Worm (Caenorhabditis elegans) whole organism, L2 larva: Measurements from ENCODE around the gene F49C12.12.

Experiments
- R02D3.7 ChIP-seq: fragments of 150-350 bp; optimal IDR thresholded peaks from 2 replicates; lab custom pipeline; 2014; ENCODE audit warnings: missing biosample characterization, missing genetic modification characterization
- ZK546.5 ChIP-seq: sonication (generic microtip); optimal IDR thresholded peaks from 2 replicates; lab custom pipeline; 2017; ENCODE audit warnings: missing biosample characterization, missing genetic modification characterization
- aly-2 ChIP-seq: fragments of 150-350 bp; optimal IDR thresholded peaks from 2 replicates; lab custom pipeline; 2014; ENCODE audit warnings: missing biosample characterization, missing genetic modification characterization
- ama-1 ChIP-seq: fragments of 150-350 bp; optimal IDR thresholded peaks from 2 replicates; lab custom pipeline; 2018; ENCODE audit warnings: inconsistent platforms
- blmp-1 ChIP-seq: sonication (generic microtip); optimal IDR thresholded peaks from 2 replicates; lab custom pipeline; 2017; ENCODE audit warnings: missing genetic modification characterization, mild to moderate bottlenecking, missing compliant biosample characterization, antibody characterized with exemption, moderate library complexity; ENCODE audit not compliant: insufficient read depth
- ceh-82 ChIP-seq: fragments of 150-350 bp; optimal IDR thresholded peaks from 2 replicates; lab custom pipeline; 2014; ENCODE audit warnings: missing biosample characterization, missing genetic modification characterization
- crh-2 ChIP-seq: sonication (generic microtip); optimal IDR thresholded peaks from 2 replicates; lab custom pipeline; 2017; ENCODE audit warnings: missing biosample characterization, missing genetic modification characterization
- dmd-4 ChIP-seq: sonication (generic microtip); optimal IDR thresholded peaks from 2 replicates; lab custom pipeline; 2017; ENCODE audit warnings: missing biosample characterization, missing genetic modification characterization
- egl-27 ChIP-seq: sonication (generic microtip); optimal IDR thresholded peaks from 3 replicates; lab custom pipeline; 2017; ENCODE audit warnings: missing biosample characterization, missing genetic modification reagents, missing genetic modification characterization
- elt-1 ChIP-seq: fragments of 150-350 bp; optimal IDR thresholded peaks from 2 replicates; lab custom pipeline; 2014; ENCODE audit warnings: missing biosample characterization, missing genetic modification characterization
- fos-1 ChIP-seq: fragments of 150-350 bp; optimal IDR thresholded peaks from 2 replicates; lab custom pipeline; 2014; ENCODE audit warnings: missing biosample characterization, missing genetic modification characterization
- gmeb-1 ChIP-seq: fragments of 150-350 bp; optimal IDR thresholded peaks from 2 replicates; lab custom pipeline; 2014; ENCODE audit warnings: missing biosample characterization, missing genetic modification characterization
- lin-11 ChIP-seq: fragments of 150-350 bp; sonication (generic microtip); optimal IDR thresholded peaks from 2 replicates; lab custom pipeline; 2014; ENCODE audit warnings: missing biosample characterization, missing genetic modification characterization, inconsistent platforms, mixed read lengths
- lin-39 ChIP-seq: fragments of 150-350 bp; optimal IDR thresholded peaks from 2 replicates; lab custom pipeline; 2014; ENCODE audit warnings: missing biosample characterization, missing genetic modification reagents, missing genetic modification characterization
- mab-5 ChIP-seq: fragments of 150-350 bp; optimal IDR thresholded peaks from 2 replicates; lab custom pipeline; 2014; ENCODE audit warnings: missing biosample characterization, missing genetic modification characterization
- mdl-1 ChIP-seq, 2 experiments: fragments of 150-350 bp in 1 of 2; sonication (generic microtip) in 1 of 2; optimal IDR thresholded peaks; 2 replicates each; lab custom pipeline; 2017; ENCODE audit warnings: missing biosample characterization in 2 of 2, missing genetic modification characterization in 2 of 2
- nhr-10 ChIP-seq: sonication (generic microtip); optimal IDR thresholded peaks from 2 replicates; lab custom pipeline; 2017; ENCODE audit warnings: missing biosample characterization, missing genetic modification characterization
- nhr-11 ChIP-seq: fragments of 150-350 bp; optimal IDR thresholded peaks from 2 replicates; lab custom pipeline; 2014; ENCODE audit warnings: missing biosample characterization, missing genetic modification characterization
- nhr-12 ChIP-seq: fragments of 150-350 bp; optimal IDR thresholded peaks from 2 replicates; lab custom pipeline; 2014; ENCODE audit warnings: missing biosample characterization, missing genetic modification characterization
- nhr-21 ChIP-seq: fragments of 150-350 bp; optimal IDR thresholded peaks from 2 replicates; lab custom pipeline; 2014; ENCODE audit warnings: missing biosample characterization, missing genetic modification characterization
- nhr-23 ChIP-seq: fragments of 150-350 bp; optimal IDR thresholded peaks from 2 replicates; lab custom pipeline; 2014; ENCODE audit warnings: missing biosample characterization, missing genetic modification reagents, missing genetic modification characterization
- nhr-237 ChIP-seq: fragments of 150-350 bp; optimal IDR thresholded peaks from 2 replicates; lab custom pipeline; 2014; ENCODE audit warnings: missing biosample characterization, missing genetic modification characterization
- nhr-25 ChIP-seq: fragments of 150-350 bp; sonication (generic microtip); optimal IDR thresholded peaks from 3 replicates; lab custom pipeline; 2014; ENCODE audit warnings: missing biosample characterization, missing genetic modification characterization
- nhr-77 ChIP-seq: fragments of 150-350 bp; optimal IDR thresholded peaks from 2 replicates; lab custom pipeline; 2014; ENCODE audit warnings: missing biosample characterization, missing genetic modification characterization
- peb-1 ChIP-seq: fragments of 150-350 bp; optimal IDR thresholded peaks from 2 replicates; lab custom pipeline; 2014; ENCODE audit warnings: missing biosample characterization, missing genetic modification characterization
- sem-4 ChIP-seq: fragments of 150-350 bp; optimal IDR thresholded peaks from 2 replicates; lab custom pipeline; 2014; ENCODE audit warnings: missing biosample characterization, missing genetic modification reagents, missing genetic modification characterization
- skn-1 ChIP-seq: sonication (generic microtip); optimal IDR thresholded peaks from 2 replicates; lab custom pipeline; 2017; ENCODE audit warnings: missing biosample characterization, missing genetic modification characterization
- sma-9 ChIP-seq, 2 experiments: fragments of 150-350 bp in 1 of 2; sonication (generic microtip) in 1 of 2; optimal IDR thresholded peaks; 2 replicates each; lab custom pipeline; 2014 to 2016; ENCODE audit warnings: missing genetic modification characterization in 2 of 2, mild to moderate bottlenecking in 1 of 2, missing biosample characterization in 1 of 2, missing compliant biosample characterization in 1 of 2, missing genetic modification reagents in 1 of 2, moderate library complexity in 1 of 2
- snpc-4 ChIP-seq: fragments of 150-350 bp; optimal IDR thresholded peaks from 2 replicates; lab custom pipeline; 2014; ENCODE audit warnings: missing biosample characterization, missing genetic modification characterization
- unc-62 ChIP-seq: fragments of 150-350 bp; optimal IDR thresholded peaks from 2 replicates; lab custom pipeline; 2014; ENCODE audit warnings: missing biosample characterization, missing genetic modification reagents, missing genetic modification characterization
- zag-1 ChIP-seq: fragments of 150-350 bp; optimal IDR thresholded peaks from 2 replicates; lab custom pipeline; 2014; ENCODE audit warnings: missing biosample characterization, missing genetic modification characterization
- ztf-1 ChIP-seq: fragments of 200-800 bp; sonication (Bioruptor generic); conservative IDR thresholded peaks from 2 replicates; pipeline ENCODE4 v1.3.6; 2022; ENCODE audit warnings: missing genetic modification characterization, missing compliant biosample characterization
- ztf-11 ChIP-seq: sonication (generic microtip); optimal IDR thresholded peaks from 2 replicates; lab custom pipeline; 2017; ENCODE audit warnings: missing biosample characterization, missing genetic modification characterization
- ztf-4 ChIP-seq: fragments of 150-350 bp; optimal IDR thresholded peaks from 2 replicates; lab custom pipeline; 2014; ENCODE audit warnings: missing biosample characterization, missing genetic modification characterization

F49C12.12 gene

DNA sequence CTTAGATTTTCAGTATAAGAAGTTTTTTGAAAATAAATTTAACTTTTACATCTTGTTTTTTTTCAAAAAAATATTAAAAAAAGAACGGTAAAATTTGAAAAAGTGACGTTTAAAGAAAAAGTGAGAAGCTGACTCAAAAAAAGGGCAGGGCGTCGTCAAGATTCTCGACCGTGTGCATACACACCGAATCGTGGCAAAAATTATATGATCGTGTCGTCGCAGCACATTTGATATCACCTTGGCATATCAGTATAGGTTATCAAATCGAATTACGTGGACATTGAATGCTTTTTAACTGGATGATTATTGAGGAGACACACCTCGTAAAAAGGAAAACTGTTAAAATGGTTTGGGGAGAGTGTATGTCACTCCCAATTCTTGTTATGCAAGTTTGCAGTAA, 12.1 kb upstream of the F49C12.12 start:
- TF ChIP-seq nhr-10 (tag; lab: Kevin White, UChicago) (no peak), lin-11 (tag; lab: Kevin White, UChicago) (no peak), dmd-4 (tag; lab: Kevin White, UChicago) (no peak), crh-2 (peak; percentile 73), gmeb-1 (tag; lab: Kevin White, UChicago) (peak; percentile 10), snpc-4 (tag; lab: Kevin White, UChicago) (no peak), lin-39 (no peak), fos-1 (tag; lab: Kevin White, UChicago) (peak; percentile 97), mab-5 (tag; lab: Kevin White, UChicago) (no peak), nhr-237 (tag; lab: Kevin White, UChicago) (no peak), ztf-11 (tag; lab: Kevin White, UChicago) (no peak), sma-9 (GFP tag; optimal IDR thresholded peaks at IDR 0.05; lab: Kevin White, UChicago) (peak; percentile 6), sma-9 (tag; optimal IDR thresholded peaks at IDR 0.05; lab: Kevin White, UChicago) (no peak)

DNA sequence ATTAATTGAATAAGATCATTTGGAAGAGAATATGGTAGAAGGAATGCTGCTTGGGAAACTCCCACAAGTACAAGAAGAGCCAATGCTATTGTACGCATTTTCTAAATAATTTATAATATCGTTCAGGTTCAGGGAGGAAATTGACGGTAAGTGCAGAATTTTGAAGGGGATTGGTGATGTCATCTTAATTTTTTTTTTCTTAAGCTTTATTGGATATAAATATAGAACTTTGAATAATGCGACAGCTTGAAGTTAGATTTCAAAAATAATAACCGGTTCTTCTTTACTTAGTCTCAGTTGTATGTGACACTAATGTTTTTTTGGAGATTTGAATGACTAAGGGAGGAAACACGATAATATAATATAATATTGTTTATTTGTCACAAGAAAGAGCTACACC, 9.9 kb upstream of the F49C12.12 start, which contains the start of gene nspg-7.1:
Gene nspg-7.1 (minus strand): TSS at position 101 of the 400 bp plus-strand sequence.
- no peak for TF ChIP-seq nhr-11
- no peak for TF ChIP-seq nhr-21 (tag; lab: Kevin White, UChicago)
- no peak for TF ChIP-seq ztf-11 (tag; lab: Kevin White, UChicago)
- TF ChIP-seq blmp-1, result no peak
- no peak for TF ChIP-seq sem-4 (tag; lab: Kevin White, UChicago)

DNA sequence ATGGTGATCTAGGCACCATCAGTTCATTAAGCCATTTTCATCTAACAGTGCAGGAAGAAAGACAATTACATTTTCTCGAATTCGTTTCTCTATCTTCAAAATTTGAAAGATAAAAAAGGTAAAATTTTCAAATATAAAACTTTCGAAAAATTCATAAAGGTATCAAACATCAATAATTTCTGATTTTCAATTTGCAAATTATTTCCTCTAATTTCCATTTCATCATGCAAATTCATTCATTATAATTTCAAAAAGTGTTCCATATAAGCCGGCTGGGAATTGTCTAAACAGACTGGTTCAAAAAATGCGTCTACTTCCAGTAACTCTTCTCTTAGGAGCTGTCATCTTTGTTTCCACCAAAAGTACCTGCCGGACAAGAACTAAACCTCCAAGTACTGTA, 6.8 kb upstream of the F49C12.12 start, which contains the start of gene clec-183:
Gene clec-183 (plus strand): TSS at position 301 of the 400 bp plus-strand sequence.
- no peak for TF ChIP-seq ama-1 (lab: Kevin White, UChicago)
- TF ChIP-seq nhr-21 (tag; lab: Kevin White, UChicago), result no peak
- TF ChIP-seq ceh-82 (tag; lab: Kevin White, UChicago), result no peak
- TF ChIP-seq nhr-25 (tag; lab: Kevin White, UChicago), result no peak
- TF ChIP-seq skn-1, result no peak
- no peak for TF ChIP-seq mdl-1 (tag; optimal IDR thresholded peaks at IDR 0.05; lab: Kevin White, UChicago)
- no peak for TF ChIP-seq ztf-1 (GFP tag; lab: Robert Waterston, UW)
- no peak for TF ChIP-seq lin-39
- TF ChIP-seq nhr-11, result no peak
- TF ChIP-seq mab-5 (tag; lab: Kevin White, UChicago), result no peak
- TF ChIP-seq aly-2 (tag; lab: Kevin White, UChicago), result no peak
- TF ChIP-seq, all 48 proteins: peak for 0

DNA sequence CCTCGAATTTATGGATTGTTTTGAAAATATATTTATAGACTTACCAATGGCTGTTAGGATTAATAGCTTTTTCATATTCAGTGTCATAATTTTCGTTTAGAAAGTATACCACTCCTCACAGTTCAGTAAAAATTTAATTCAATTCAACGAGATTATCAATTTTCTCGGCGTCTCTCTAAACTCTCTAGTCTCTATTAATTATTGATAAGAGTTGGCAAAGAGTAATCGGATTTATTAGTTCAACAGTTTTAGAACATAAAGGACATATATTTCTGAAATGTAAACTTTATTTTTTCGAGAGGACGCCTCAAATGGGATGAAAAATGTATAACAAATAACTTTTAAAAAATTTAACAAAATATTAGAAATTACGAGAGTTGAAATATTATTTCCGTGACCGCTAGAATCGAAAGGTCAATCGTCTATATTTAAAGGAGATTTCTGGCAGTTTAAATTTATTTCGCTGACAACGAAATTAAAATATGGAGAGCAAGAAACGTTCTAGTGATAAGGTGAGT, 3.2 kb upstream of the F49C12.12 start, which contains the start of the genes nspg-11 and F49C12.15:
Gene nspg-11 (minus strand): TSS at position 101 of the 518 bp plus-strand sequence.
Gene F49C12.15 (plus strand): TSS at position 468 of the 518 bp plus-strand sequence.
- no peak for TF ChIP-seq R02D3.7 (tag; lab: Kevin White, UChicago)
- no peak for TF ChIP-seq ZK546.5 (tag; lab: Kevin White, UChicago)
- no peak for TF ChIP-seq snpc-4 (tag; lab: Kevin White, UChicago)
- TF ChIP-seq nhr-10 (tag; lab: Kevin White, UChicago), result no peak
- TF ChIP-seq nhr-12 (tag; lab: Kevin White, UChicago), result no peak
- TF ChIP-seq aly-2 (tag; lab: Kevin White, UChicago), result no peak
- TF ChIP-seq skn-1, result no peak
- TF ChIP-seq gmeb-1 (tag; lab: Kevin White, UChicago), result no peak
- TF ChIP-seq zag-1 (tag; lab: Kevin White, UChicago), result no peak
- TF ChIP-seq nhr-77 (tag; lab: Kevin White, UChicago), result no peak
- TF ChIP-seq ama-1 (lab: Kevin White, UChicago), result no peak
- no peak for TF ChIP-seq ztf-4 (tag; lab: Kevin White, UChicago)
- no peak for TF ChIP-seq nhr-237 (tag; lab: Kevin White, UChicago)
- TF ChIP-seq unc-62 (GFP tag; lab: Kevin White, UChicago), result no peak
- no peak for TF ChIP-seq nhr-23 (tag; lab: Kevin White, UChicago)
- no peak for TF ChIP-seq ceh-82 (tag; lab: Kevin White, UChicago)
- no peak for TF ChIP-seq sem-4 (tag; lab: Kevin White, UChicago)
- no peak for TF ChIP-seq peb-1 (tag; lab: Kevin White, UChicago)
- no peak for TF ChIP-seq egl-27
- TF ChIP-seq elt-1 (tag; lab: Kevin White, UChicago), result no peak
